Worm (Caenorhabditis elegans) whole organism, L1 larva: ENCODE data around the gene T19D7.7.

Experiments
- Y116A8C.19 ChIP-seq: sonication (generic microtip); optimal IDR thresholded peaks from 2 replicates; lab custom pipeline; 2016; ENCODE audit warnings: missing compliant biosample characterization, missing genetic modification characterization, borderline replicate concordance
- blmp-1 ChIP-seq: fragments of 150-350 bp; optimal IDR thresholded peaks from 2 replicates; lab custom pipeline; 2014; ENCODE audit warnings: missing biosample characterization, missing genetic modification characterization
- fos-1 ChIP-seq: fragments of 150-350 bp; optimal IDR thresholded peaks from 2 replicates; lab custom pipeline; 2014; ENCODE audit warnings: missing biosample characterization, missing genetic modification characterization
- nhr-84 ChIP-seq: sonication (generic microtip); optimal IDR thresholded peaks from 2 replicates; lab custom pipeline; 2017; ENCODE audit warnings: missing biosample characterization, missing genetic modification characterization
- pax-3 ChIP-seq: fragments of 200-800 bp; sonication (Bioruptor generic); optimal IDR thresholded peaks from 2 replicates; lab custom pipeline; 2018; ENCODE audit warnings: mild to moderate bottlenecking, missing genetic modification characterization, moderate library complexity, missing compliant biosample characterization
- pqm-1 ChIP-seq: sonication (generic microtip); optimal IDR thresholded peaks from 3 replicates; lab custom pipeline; 2017; ENCODE audit warnings: missing biosample characterization, missing genetic modification characterization
- unc-130 ChIP-seq: fragments of 150-350 bp; optimal IDR thresholded peaks from 2 replicates; lab custom pipeline; 2017; ENCODE audit warnings: missing biosample characterization, missing genetic modification characterization, inconsistent platforms

ce11 chrX:655884-656283 is 24.9 kb downstream of the T19D7.7 start, which contains the start of gene lpr-7:
- no peak for TF ChIP-seq nhr-84
- TF ChIP-seq Y116A8C.19 (tag; lab: Kevin White, UChicago), result no peak
- no peak for TF ChIP-seq pax-3 (tag; lab: Kevin White, UChicago)
- TF ChIP-seq fos-1 (tag; lab: Kevin White, UChicago), result no peak
- no peak for TF ChIP-seq blmp-1 (tag; lab: Kevin White, UChicago)
- no peak for TF ChIP-seq pqm-1 (tag; lab: Kevin White, UChicago)
- no peak for TF ChIP-seq unc-130 (tag; lab: Kevin White, UChicago)
